Worm (Caenorhabditis elegans) whole organism, L1 larva: Measurements from ENCODE around the gene K08F9.3.

Source experiments
- C16A3.4 ChIP-seq: fragments of 150-350 bp; optimal IDR thresholded peaks from 2 replicates; lab custom pipeline; 2014; ENCODE audit warnings: missing biosample characterization, missing genetic modification characterization
- alr-1 ChIP-seq: fragments of 200-800 bp; sonication (Bioruptor generic); optimal IDR thresholded peaks from 2 replicates; lab custom pipeline; 2018; ENCODE audit warnings: borderline replicate concordance, mild to moderate bottlenecking, missing genetic modification characterization, missing compliant biosample characterization
- dpl-1 ChIP-seq, 3 experiments: fragments of 150-350 bp in 2 of 3; sonication (generic microtip) in 1 of 3; optimal IDR thresholded peaks; 2 replicates each; lab custom pipeline; 2014 to 2017; ENCODE audit warnings: missing biosample characterization in 3 of 3, missing genetic modification characterization in 3 of 3, missing genetic modification reagents in 3 of 3
- elt-3 ChIP-seq, 6 experiments: fragments of 150-350 bp in 1 of 6; sonication (generic microtip); optimal IDR thresholded peaks; 2 replicates each; lab custom pipeline; 2017 to 2018; ENCODE audit warnings: missing biosample characterization in 6 of 6, missing genetic modification characterization in 6 of 6, inconsistent platforms in 1 of 6
- fos-1 ChIP-seq: fragments of 150-350 bp; optimal IDR thresholded peaks from 2 replicates; lab custom pipeline; 2014; ENCODE audit warnings: missing biosample characterization, missing genetic modification characterization
- jun-1 ChIP-seq: fragments of 150-350 bp; optimal IDR thresholded peaks from 2 replicates; lab custom pipeline; 2014; ENCODE audit warnings: missing biosample characterization, missing genetic modification reagents, missing genetic modification characterization
- lir-3 ChIP-seq: sonication (generic microtip); optimal IDR thresholded peaks from 2 replicates; lab custom pipeline; 2016; ENCODE audit warnings: mild to moderate bottlenecking, missing genetic modification characterization, moderate library complexity, missing compliant biosample characterization; ENCODE audit not compliant: poor library complexity
- mab-9 ChIP-seq: fragments of 200-800 bp; sonication (Bioruptor generic); IDR thresholded peaks from 2 replicates; pipeline ENCODE4 v1.3.6; 2022; ENCODE audit warnings: missing genetic modification reagents, missing genetic modification characterization, missing compliant biosample characterization
- nhr-28 ChIP-seq: fragments of 150-350 bp; optimal IDR thresholded peaks from 2 replicates; lab custom pipeline; 2014; ENCODE audit warnings: missing biosample characterization, missing genetic modification characterization
- pag-3 ChIP-seq: sonication (generic microtip); optimal IDR thresholded peaks from 2 replicates; lab custom pipeline; 2017; ENCODE audit warnings: missing genetic modification characterization, mild to moderate bottlenecking, missing compliant biosample characterization, antibody characterized with exemption, borderline replicate concordance; ENCODE audit not compliant: insufficient read depth
- snpc-4 ChIP-seq: fragments of 150-350 bp; optimal IDR thresholded peaks from 2 replicates; lab custom pipeline; 2014; ENCODE audit warnings: missing biosample characterization, missing genetic modification characterization
- tbx-2 ChIP-seq: sonication (generic microtip); optimal IDR thresholded peaks from 2 replicates; lab custom pipeline; 2016; ENCODE audit warnings: missing genetic modification characterization, missing compliant biosample characterization
- zag-1 ChIP-seq: fragments of 150-350 bp; optimal IDR thresholded peaks from 2 replicates; lab custom pipeline; 2014; ENCODE audit warnings: missing biosample characterization, missing genetic modification characterization
- ztf-11 ChIP-seq, 2 experiments: sonication (generic microtip); optimal IDR thresholded peaks; 2 replicates each; lab custom pipeline; 2016 to 2017; ENCODE audit warnings: missing genetic modification characterization in 2 of 2, missing biosample characterization in 1 of 2, missing compliant biosample characterization in 1 of 2

ce11 chrV:15132423-15132822 lies 7.9 kb upstream of the K08F9.3 start, which contains the start of gene str-171:
- TF ChIP-seq jun-1 (no peak), elt-3 (tag; optimal IDR thresholded peaks at IDR 0.05; lab: Kevin White, UChicago) (no peak), alr-1 (tag; lab: Kevin White, UChicago) (no peak), fos-1 (no peak), pag-3 (tag; lab: Kevin White, UChicago) (no peak), dpl-1 (GFP tag; optimal IDR thresholded peaks at IDR 0.05; lab: Kevin White, UChicago) (no peak), C16A3.4 (tag; lab: Kevin White, UChicago) (no peak), zag-1 (no peak), ztf-11 (tag; optimal IDR thresholded peaks at IDR 0.05; lab: Kevin White, UChicago) (no peak), nhr-28 (no peak), tbx-2 (tag; lab: Kevin White, UChicago) (no peak), snpc-4 (tag; lab: Kevin White, UChicago) (no peak), mab-9 (GFP tag; lab: Robert Waterston, UW) (no peak), lir-3 (tag; lab: Kevin White, UChicago) (no peak)
